Worm (Caenorhabditis elegans): ENCODE data around the gene abu-15.

DNA sequence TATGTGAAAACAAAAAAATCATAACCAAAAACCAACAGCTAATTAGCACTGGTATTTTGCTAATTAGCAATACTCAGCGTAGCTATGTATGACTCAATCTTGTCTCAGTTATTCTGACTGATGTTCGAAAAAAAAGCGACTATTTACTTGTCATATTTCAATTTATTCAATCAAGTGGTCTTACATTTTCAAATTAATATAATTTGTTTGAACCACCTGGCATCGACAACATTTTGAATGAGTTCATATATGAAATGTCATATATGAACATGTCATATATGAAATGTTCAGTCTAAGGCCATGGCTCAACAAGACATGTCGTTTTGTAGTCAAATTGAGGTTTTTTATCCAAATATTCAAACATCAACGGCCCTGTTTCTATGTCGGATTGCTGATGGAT lies 7.0 kb downstream of the abu-15 start, which contains the start of gene srw-140:
- no peak for TF ChIP-seq flt-1 (GFP tag; IDR thresholded peaks at IDR 0.05)
- TF ChIP-seq ref-1 (GFP tag; conservative IDR thresholded peaks at IDR 0.05), result no peak
- no peak for TF ChIP-seq ztf-29 (GFP tag; IDR thresholded peaks at IDR 0.05)
- TF ChIP-seq klf-2 (GFP tag; conservative IDR thresholded peaks at IDR 0.05), result no peak
- TF ChIP-seq cog-1 (tag; optimal IDR thresholded peaks at IDR 0.05), result no peak
- no peak for TF ChIP-seq ztf-23 (GFP tag; IDR thresholded peaks at IDR 0.05)

Data from whole organism, midembryonic.